Worm (Caenorhabditis elegans) whole organism, midembryonic: ENCODE data around the gene pak-1.

Experiments used
- T22C8.4 ChIP-seq: fragments of 200-800 bp; sonication (Bioruptor generic); IDR thresholded peaks from 2 replicates; pipeline ENCODE4 v1.3.6; 2022; ENCODE audit warnings: missing genetic modification characterization, missing compliant biosample characterization
- cog-1 ChIP-seq: sonication (generic microtip); optimal IDR thresholded peaks from 2 replicates; lab custom pipeline; 2016; ENCODE audit warnings: missing genetic modification characterization, missing compliant biosample characterization
- flt-1 ChIP-seq: fragments of 200-800 bp; sonication (Bioruptor generic); IDR thresholded peaks from 2 replicates; pipeline ENCODE4 v1.3.6; 2022; ENCODE audit warnings: missing genetic modification characterization, missing compliant biosample characterization
- klf-2 ChIP-seq: fragments of 200-800 bp; sonication (Bioruptor generic); conservative IDR thresholded peaks from 2 replicates; pipeline ENCODE4 v1.3.6; 2022; ENCODE audit warnings: missing genetic modification reagents, missing genetic modification characterization, missing compliant biosample characterization
- med-1 ChIP-seq: sonication (generic microtip); optimal IDR thresholded peaks from 2 replicates; lab custom pipeline; 2017; ENCODE audit warnings: missing genetic modification characterization, mild to moderate bottlenecking, missing compliant biosample characterization, antibody characterized with exemption, missing genetic modification reagents; ENCODE audit not compliant: insufficient read depth
- ref-1 ChIP-seq: fragments of 200-800 bp; sonication (Bioruptor generic); conservative IDR thresholded peaks from 2 replicates; pipeline ENCODE4 v1.3.6; 2022; ENCODE audit warnings: missing genetic modification reagents, missing genetic modification characterization, missing compliant biosample characterization
- tab-1 ChIP-seq: fragments of 200-800 bp; sonication (Bioruptor generic); IDR thresholded peaks from 2 replicates; pipeline ENCODE4 v1.3.6; 2022; ENCODE audit warnings: missing genetic modification characterization, missing compliant biosample characterization
- ztf-23 ChIP-seq: fragments of 200-800 bp; sonication (Bioruptor generic); IDR thresholded peaks from 2 replicates; pipeline ENCODE4 v1.3.6; 2022; ENCODE audit warnings: missing genetic modification reagents, missing genetic modification characterization, missing compliant biosample characterization
- ztf-29 ChIP-seq: fragments of 200-800 bp; sonication (Bioruptor generic); IDR thresholded peaks from 2 replicates; pipeline ENCODE4 v1.3.6; 2022; ENCODE audit warnings: missing genetic modification reagents, missing genetic modification characterization, missing compliant biosample characterization

Gene pak-1

ce11 chrX:6048508-6048907 is at the start of gene pak-1:
Gene pak-1, minus strand, starts transcription at chrX:6048608.
- TF ChIP-seq flt-1 = no peak
- no peak for TF ChIP-seq ztf-23
- no peak for TF ChIP-seq cog-1 (tag; lab: Kevin White, UChicago)
- TF ChIP-seq tab-1 (GFP tag; lab: Robert Waterston, UW) = no peak
- no peak for TF ChIP-seq T22C8.4 (GFP tag; lab: Robert Waterston, UW)
- no peak for TF ChIP-seq ref-1
- no peak for TF ChIP-seq med-1

- TF ChIP-seq flt-1 (0 out of 2 replicates have a peak, but pooled peaks have one; percentile 28), ztf-23 (peak; percentile 53; the same call in 1 of the 2 replicates), tab-1 (GFP tag; lab: Robert Waterston, UW) (peak; percentile 64; the same call in 1 of the 2 replicates), T22C8.4 (GFP tag; lab: Robert Waterston, UW) (no peak), ztf-29 (GFP tag; lab: Robert Waterston, UW) (no peak), cog-1 (tag; lab: Kevin White, UChicago) (peak; percentile 40), med-1 (no peak)
Observed at ce11 chrX:6097551-6097950, 49.1 kb upstream of the pak-1 start, which contains the start of gene C15H9.4. Gene C15H9.4, plus strand, starts transcription at chrX:6097643.

- TF ChIP-seq tab-1 (GFP tag; lab: Robert Waterston, UW) (no peak), klf-2 (GFP tag; lab: Robert Waterston, UW) (no peak), med-1 (no peak), ztf-29 (GFP tag; lab: Robert Waterston, UW) (no peak), ref-1 (no peak), cog-1 (tag; lab: Kevin White, UChicago) (no peak), T22C8.4 (GFP tag; lab: Robert Waterston, UW) (no peak), flt-1 (no peak), ztf-23 (no peak)
Observed at ce11 chrX:6093046-6093445, 44.6 kb upstream of the pak-1 start, which contains the start of gene C15H9.5. Gene C15H9.5, plus strand, starts transcription at chrX:6093300.

ce11 chrX:6092533-6092932 is 44.1 kb upstream of the pak-1 start:
- TF ChIP-seq flt-1 (no peak), med-1 (no peak), ref-1 (no peak)

DNA sequence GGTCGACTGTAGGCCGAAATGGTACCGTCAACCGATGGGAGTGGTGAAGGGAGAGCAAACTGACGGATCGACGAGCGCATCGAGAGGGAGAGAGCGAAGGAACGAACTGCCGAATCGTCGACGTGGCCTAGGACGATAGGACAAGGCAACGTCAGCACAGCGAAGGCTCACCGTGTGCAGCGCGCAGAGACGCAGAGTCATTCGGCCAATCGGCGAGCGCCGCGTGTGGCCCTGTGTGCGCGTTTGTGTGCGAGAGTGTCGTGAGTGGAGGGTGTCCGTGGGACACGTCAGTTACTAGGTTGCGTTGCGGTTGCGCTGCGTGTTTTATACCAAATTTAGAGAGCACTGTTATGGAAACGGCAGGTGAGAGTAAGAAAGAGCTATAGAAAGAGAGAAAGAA is 43.6 kb upstream of the pak-1 start, which contains the start of gene hsp-3:
hsp-3 (minus strand) TSS at position 158 of the 400 bp plus-strand sequence.
- TF ChIP-seq tab-1 (GFP tag; lab: Robert Waterston, UW) = 0 out of 2 replicates have a peak, but pooled peaks have one; percentile 14
- no peak for TF ChIP-seq med-1
- TF ChIP-seq cog-1 (tag; lab: Kevin White, UChicago) = peak; percentile 82
- TF ChIP-seq T22C8.4 (GFP tag; lab: Robert Waterston, UW) = no peak
- TF ChIP-seq ref-1 = no peak
- no peak for TF ChIP-seq ztf-29 (GFP tag; lab: Robert Waterston, UW)
- TF ChIP-seq flt-1 = peak; percentile 91
- TF ChIP-seq ztf-23 = peak; percentile 70; the same call in 1 of the 2 replicates
- no peak for TF ChIP-seq klf-2 (GFP tag; lab: Robert Waterston, UW)

ce11 chrX:6090779-6091178 is 42.4 kb upstream of the pak-1 start:
- TF ChIP-seq klf-2 (GFP tag; lab: Robert Waterston, UW) = no peak
- no peak for TF ChIP-seq flt-1
- TF ChIP-seq ztf-23 = no peak
- no peak for TF ChIP-seq ref-1
- TF ChIP-seq med-1 = no peak
- TF ChIP-seq ztf-29 (GFP tag; lab: Robert Waterston, UW) = no peak
- TF ChIP-seq T22C8.4 (GFP tag; lab: Robert Waterston, UW) = no peak

- TF ChIP-seq klf-2 (GFP tag; lab: Robert Waterston, UW) (no peak), ref-1 (no peak), tab-1 (GFP tag; lab: Robert Waterston, UW) (no peak), flt-1 (no peak), ztf-29 (GFP tag; lab: Robert Waterston, UW) (no peak), ztf-23 (no peak), cog-1 (tag; lab: Kevin White, UChicago) (no peak), T22C8.4 (GFP tag; lab: Robert Waterston, UW) (no peak), med-1 (no peak)
Observed at ce11 chrX:6088718-6089117, 40.3 kb upstream of the pak-1 start.

- TF ChIP-seq klf-2 (GFP tag; lab: Robert Waterston, UW) = no peak
- TF ChIP-seq tab-1 (GFP tag; lab: Robert Waterston, UW) = no peak
Observed at ce11 chrX:6087676-6088075, 39.3 kb upstream of the pak-1 start, which contains the start of gene C45B2.8. Gene C45B2.8, plus strand, starts transcription at chrX:6087976.

- TF ChIP-seq T22C8.4 (GFP tag; lab: Robert Waterston, UW) (no peak), tab-1 (GFP tag; lab: Robert Waterston, UW) (no peak), ref-1 (no peak), klf-2 (GFP tag; lab: Robert Waterston, UW) (no peak), med-1 (no peak), ztf-29 (GFP tag; lab: Robert Waterston, UW) (no peak), flt-1 (no peak), cog-1 (tag; lab: Kevin White, UChicago) (no peak), ztf-23 (no peak)
Observed at ce11 chrX:6085824-6086223, 37.4 kb upstream of the pak-1 start, which contains the start of gene C45B2.1. Gene C45B2.1, plus strand, starts transcription at chrX:6086124.

- TF ChIP-seq tab-1 (GFP tag; lab: Robert Waterston, UW) (no peak), ztf-23 (no peak), flt-1 (no peak), T22C8.4 (GFP tag; lab: Robert Waterston, UW) (no peak), ztf-29 (GFP tag; lab: Robert Waterston, UW) (no peak), ref-1 (no peak), klf-2 (GFP tag; lab: Robert Waterston, UW) (no peak), med-1 (no peak), cog-1 (tag; lab: Kevin White, UChicago) (no peak)
Observed at ce11 chrX:6084439-6084838, 36.0 kb upstream of the pak-1 start, which contains the start of gene C45B2.2. Gene C45B2.2, plus strand, starts transcription at chrX:6084739.

ce11 chrX:6082660-6083059 is 34.3 kb upstream of the pak-1 start, which contains the start of gene C45B2.3:
Gene C45B2.3, plus strand, starts transcription at chrX:6082960.
- TF ChIP-seq med-1 = no peak
- TF ChIP-seq ztf-29 (GFP tag; lab: Robert Waterston, UW) = no peak
- TF ChIP-seq tab-1 (GFP tag; lab: Robert Waterston, UW) = no peak
- TF ChIP-seq ztf-23 = no peak
- no peak for TF ChIP-seq flt-1
- TF ChIP-seq T22C8.4 (GFP tag; lab: Robert Waterston, UW) = no peak
- no peak for TF ChIP-seq cog-1 (tag; lab: Kevin White, UChicago)
- no peak for TF ChIP-seq klf-2 (GFP tag; lab: Robert Waterston, UW)
- no peak for TF ChIP-seq ref-1
